Worm (Caenorhabditis elegans) whole organism, L3 larva: ENCODE results near the gene C06G4.6.

Source experiments
- R02D3.7 ChIP-seq: fragments of 150-350 bp; optimal IDR thresholded peaks from 2 replicates; lab custom pipeline; 2014; ENCODE audit warnings: missing biosample characterization, missing genetic modification characterization
- ceh-28 ChIP-seq: fragments of 150-350 bp; optimal IDR thresholded peaks from 2 replicates; lab custom pipeline; 2014; ENCODE audit warnings: missing biosample characterization, missing genetic modification reagents, missing genetic modification characterization
- ceh-82 ChIP-seq: fragments of 150-350 bp; optimal IDR thresholded peaks from 2 replicates; lab custom pipeline; 2014; ENCODE audit warnings: missing biosample characterization, missing genetic modification characterization
- daf-12 ChIP-seq: fragments of 150-350 bp; optimal IDR thresholded peaks from 2 replicates; lab custom pipeline; 2014; ENCODE audit warnings: missing biosample characterization, missing genetic modification reagents, missing genetic modification characterization
- fos-1 ChIP-seq: fragments of 150-350 bp; optimal IDR thresholded peaks from 2 replicates; lab custom pipeline; 2014; ENCODE audit warnings: missing biosample characterization, missing genetic modification characterization
- lin-39 ChIP-seq: fragments of 150-350 bp; optimal IDR thresholded peaks from 2 replicates; lab custom pipeline; 2018; ENCODE audit warnings: missing biosample characterization, missing genetic modification reagents, missing genetic modification characterization
- mdl-1 ChIP-seq: fragments of 150-350 bp; optimal IDR thresholded peaks from 2 replicates; lab custom pipeline; 2014; ENCODE audit warnings: missing biosample characterization, missing genetic modification characterization
- nhr-11 ChIP-seq: fragments of 150-350 bp; optimal IDR thresholded peaks from 2 replicates; lab custom pipeline; 2014; ENCODE audit warnings: missing biosample characterization, missing genetic modification characterization
- nhr-237 ChIP-seq: fragments of 150-350 bp; optimal IDR thresholded peaks from 2 replicates; lab custom pipeline; 2014; ENCODE audit warnings: missing biosample characterization, missing genetic modification characterization
- nhr-28 ChIP-seq: fragments of 150-350 bp; optimal IDR thresholded peaks from 2 replicates; lab custom pipeline; 2014; ENCODE audit warnings: missing biosample characterization, missing genetic modification characterization
- nhr-76 ChIP-seq: fragments of 150-350 bp; sonication (generic microtip); optimal IDR thresholded peaks from 5 replicates; lab custom pipeline; 2014; ENCODE audit warnings: missing biosample characterization, missing genetic modification characterization
- nhr-77 ChIP-seq: fragments of 150-350 bp; optimal IDR thresholded peaks from 2 replicates; lab custom pipeline; 2014; ENCODE audit warnings: missing biosample characterization, missing genetic modification characterization
- tbx-2 ChIP-seq: sonication (generic microtip); optimal IDR thresholded peaks from 2 replicates; lab custom pipeline; 2016; ENCODE audit warnings: mild to moderate bottlenecking, missing genetic modification characterization, missing compliant biosample characterization
- unc-62 ChIP-seq: fragments of 150-350 bp; sonication (generic microtip); optimal IDR thresholded peaks from 4 replicates; lab custom pipeline; 2014; ENCODE audit warnings: missing biosample characterization, missing genetic modification reagents, missing genetic modification characterization

DNA sequence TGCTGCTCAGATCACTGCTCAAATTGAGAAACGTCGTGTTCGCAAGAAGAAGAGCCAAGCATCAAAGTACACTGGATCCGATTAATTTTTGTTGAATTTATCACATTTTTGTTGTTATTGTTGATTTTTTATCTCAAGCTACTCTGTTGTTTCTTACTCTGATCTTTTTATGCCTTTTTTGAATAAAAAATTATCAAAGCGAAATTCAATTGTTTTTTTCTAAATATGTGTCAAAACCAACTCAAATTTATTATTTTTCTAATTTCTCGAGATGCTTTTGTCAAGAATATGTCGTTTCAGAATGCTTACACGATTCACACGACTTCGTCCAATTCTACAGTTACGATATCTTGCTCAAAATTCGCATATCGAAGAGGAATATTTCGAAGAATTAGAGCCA, 43.2 kb downstream of the C06G4.6 start, which contains the start of gene K12H4.2:
- TF ChIP-seq mdl-1 (tag; lab: Kevin White, UChicago) (no peak), lin-39 (tag; lab: Kevin White, UChicago) (no peak), fos-1 (tag; lab: Kevin White, UChicago) (no peak), ceh-82 (tag; lab: Kevin White, UChicago) (no peak), nhr-77 (tag; lab: Kevin White, UChicago) (no peak), R02D3.7 (no peak), nhr-28 (no peak), nhr-76 (tag; lab: Kevin White, UChicago) (no peak), daf-12 (no peak), unc-62 (GFP tag; lab: Kevin White, UChicago) (no peak), ceh-28 (no peak), tbx-2 (tag; lab: Kevin White, UChicago) (no peak), nhr-11 (no peak), nhr-237 (tag; lab: Kevin White, UChicago) (no peak)
